Worm (Caenorhabditis elegans) whole organism, L2 larva: ENCODE measurements around the gene cnnm-5.

Source experiments
- alr-1 ChIP-seq: fragments of 150-350 bp; optimal IDR thresholded peaks from 2 replicates; lab custom pipeline; 2014; ENCODE audit warnings: missing biosample characterization, missing genetic modification characterization
- aly-2 ChIP-seq: fragments of 150-350 bp; optimal IDR thresholded peaks from 2 replicates; lab custom pipeline; 2014; ENCODE audit warnings: missing biosample characterization, missing genetic modification characterization
- ama-1 ChIP-seq: fragments of 150-350 bp; optimal IDR thresholded peaks from 2 replicates; lab custom pipeline; 2018; ENCODE audit warnings: inconsistent platforms
- lin-13 ChIP-seq: fragments of 150-350 bp; optimal IDR thresholded peaks from 2 replicates; lab custom pipeline; 2014; ENCODE audit warnings: missing biosample characterization, missing genetic modification reagents, missing genetic modification characterization
- lin-39 ChIP-seq: fragments of 150-350 bp; optimal IDR thresholded peaks from 2 replicates; lab custom pipeline; 2014; ENCODE audit warnings: missing biosample characterization, missing genetic modification reagents, missing genetic modification characterization
- nhr-10 ChIP-seq: sonication (generic microtip); optimal IDR thresholded peaks from 2 replicates; lab custom pipeline; 2017; ENCODE audit warnings: missing biosample characterization, missing genetic modification characterization
- nhr-11 ChIP-seq: fragments of 150-350 bp; optimal IDR thresholded peaks from 2 replicates; lab custom pipeline; 2014; ENCODE audit warnings: missing biosample characterization, missing genetic modification characterization
- nhr-12 ChIP-seq: fragments of 150-350 bp; optimal IDR thresholded peaks from 2 replicates; lab custom pipeline; 2014; ENCODE audit warnings: missing biosample characterization, missing genetic modification characterization
- nhr-77 ChIP-seq: fragments of 150-350 bp; optimal IDR thresholded peaks from 2 replicates; lab custom pipeline; 2014; ENCODE audit warnings: missing biosample characterization, missing genetic modification characterization
- skn-1 ChIP-seq: sonication (generic microtip); optimal IDR thresholded peaks from 2 replicates; lab custom pipeline; 2017; ENCODE audit warnings: missing biosample characterization, missing genetic modification characterization
- unc-39 ChIP-seq: fragments of 150-350 bp; optimal IDR thresholded peaks from 2 replicates; lab custom pipeline; 2014; ENCODE audit warnings: missing biosample characterization, missing genetic modification characterization
- unc-62 ChIP-seq: fragments of 150-350 bp; optimal IDR thresholded peaks from 2 replicates; lab custom pipeline; 2014; ENCODE audit warnings: missing biosample characterization, missing genetic modification reagents, missing genetic modification characterization
- ztf-11 ChIP-seq: sonication (generic microtip); optimal IDR thresholded peaks from 2 replicates; lab custom pipeline; 2017; ENCODE audit warnings: missing biosample characterization, missing genetic modification characterization

ce11 chrIII:3781827-3782226 is 47.2 kb downstream of the cnnm-5 start:
- TF ChIP-seq aly-2 (tag; lab: Kevin White, UChicago), result no peak
- no peak for TF ChIP-seq lin-39
- TF ChIP-seq nhr-10, result no peak
- no peak for TF ChIP-seq ztf-11 (tag; lab: Kevin White, UChicago)
- TF ChIP-seq nhr-11 (tag; lab: Kevin White, UChicago), result no peak
- TF ChIP-seq unc-39, result no peak
- TF ChIP-seq skn-1 (tag; lab: Kevin White, UChicago), result no peak
- no peak for TF ChIP-seq alr-1 (tag; lab: Kevin White, UChicago)
- TF ChIP-seq lin-13 (GFP tag; lab: Kevin White, UChicago), result no peak
- TF ChIP-seq ama-1, result no peak
- TF ChIP-seq nhr-12 (tag; lab: Kevin White, UChicago), result no peak
- TF ChIP-seq nhr-77 (tag; lab: Kevin White, UChicago), result no peak
- no peak for TF ChIP-seq unc-62 (GFP tag; lab: Kevin White, UChicago)
